Fruit fly (Drosophila melanogaster): Measurements from ENCODE around the gene Jon99Fi.
A peak's percentile ranks its signal among the peaks of the same experiment; 100 is the strongest.

DNA sequence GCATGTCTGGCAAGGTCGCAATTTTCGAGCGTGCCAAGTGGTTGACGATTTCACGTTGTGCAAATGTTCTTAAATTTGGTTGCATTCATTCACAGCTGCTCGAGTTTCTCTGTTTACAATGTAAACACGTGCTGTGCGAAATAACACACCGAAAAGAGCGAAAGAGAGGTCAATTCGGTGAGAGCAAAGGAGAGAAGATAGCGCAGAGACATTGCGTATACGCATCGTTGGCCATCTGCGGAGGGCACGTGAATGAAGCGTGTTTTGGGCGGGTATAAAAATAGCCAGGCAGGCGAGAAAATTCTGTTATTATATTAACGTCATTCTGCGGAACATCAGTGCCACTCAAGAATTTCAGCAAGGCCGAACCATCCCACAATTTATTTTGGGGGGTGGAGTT lies 34.3 kb upstream of the Jon99Fi start:
- TF ChIP-seq Fer1 (GFP tag; optimal IDR thresholded peaks at IDR 0.05) (no peak), CG31388 (GFP tag; optimal IDR thresholded peaks at IDR 0.05) (no peak), ind (GFP tag; optimal IDR thresholded peaks at IDR 0.05) (no peak), lbe (GFP tag; optimal IDR thresholded peaks at IDR 0.05) (peak; percentile 84), PHDP (tag; optimal IDR thresholded peaks at IDR 0.05) (no peak), wdn (GFP tag; IDR thresholded peaks at IDR 0.05) (no peak), sisA (GFP tag; IDR thresholded peaks at IDR 0.05) (no peak), Meics (GFP tag; optimal IDR thresholded peaks at IDR 0.05) (no peak), CG16813 (GFP tag; IDR thresholded peaks at IDR 0.05; ENCODE audit: partially characterized antibody) (no peak), ac (GFP tag; optimal IDR thresholded peaks at IDR 0.05) (no peak), CG8359 (GFP tag; optimal IDR thresholded peaks at IDR 0.05; ENCODE audit: borderline replicate concordance) (no peak)
